Worm (Caenorhabditis elegans) whole organism, L4 larva: Measurements from ENCODE around the gene C40H5.2.

Source experiments
- aha-1 ChIP-seq: fragments of 150-350 bp; peaks from one replicate; lab custom pipeline; 2014; ENCODE audit warnings: missing biosample characterization, missing genetic modification characterization
- ceh-44 ChIP-seq: fragments of 200-800 bp; sonication (Bioruptor generic); IDR thresholded peaks from 2 replicates; pipeline ENCODE4 v1.3.6; 2022; ENCODE audit warnings: missing genetic modification reagents, missing genetic modification characterization, missing compliant biosample characterization
- ces-1 ChIP-seq: fragments of 150-350 bp; sonication (generic microtip); optimal IDR thresholded peaks from 4 replicates; lab custom pipeline; 2014; ENCODE audit warnings: missing biosample characterization, missing genetic modification reagents, missing genetic modification characterization
- daf-16 ChIP-seq, 3 experiments: sonication (generic microtip); optimal IDR thresholded peaks; 2 replicates each; lab custom pipeline; 2016 to 2017; ENCODE audit warnings: missing genetic modification characterization in 3 of 3, missing genetic modification reagents in 3 of 3, mild to moderate bottlenecking in 2 of 3, missing compliant biosample characterization in 2 of 3, missing biosample characterization in 1 of 3, moderate library complexity in 1 of 3
- dmd-6 ChIP-seq: fragments of 200-800 bp; sonication (Bioruptor generic); IDR thresholded peaks from 2 replicates; pipeline ENCODE4 v1.3.6; 2022; ENCODE audit warnings: missing genetic modification reagents, missing genetic modification characterization, missing compliant biosample characterization
- dve-1 ChIP-seq: sonication (generic microtip); optimal IDR thresholded peaks from 2 replicates; lab custom pipeline; 2017; ENCODE audit warnings: antibody characterized with exemption, mild to moderate bottlenecking, missing genetic modification characterization, missing compliant biosample characterization; ENCODE audit not compliant: insufficient read depth
- egl-27 ChIP-seq: sonication (generic microtip); optimal IDR thresholded peaks from 3 replicates; lab custom pipeline; 2017; ENCODE audit warnings: missing biosample characterization, missing genetic modification reagents, missing genetic modification characterization
- fkh-10 ChIP-seq: fragments of 150-350 bp; optimal IDR thresholded peaks from 2 replicates; lab custom pipeline; 2014; ENCODE audit warnings: missing biosample characterization, missing genetic modification reagents, missing genetic modification characterization
- hlh-11 ChIP-seq: fragments of 200-800 bp; sonication (Bioruptor generic); optimal IDR thresholded peaks from 2 replicates; lab custom pipeline; 2018; ENCODE audit warnings: mild to moderate bottlenecking, missing genetic modification characterization, missing compliant biosample characterization
- hlh-30 ChIP-seq: sonication (generic microtip); optimal IDR thresholded peaks from 2 replicates; lab custom pipeline; 2017; ENCODE audit warnings: antibody characterized with exemption, mild to moderate bottlenecking, missing genetic modification characterization, missing compliant biosample characterization; ENCODE audit not compliant: insufficient read depth
- hmg-1.1 ChIP-seq: fragments of 200-800 bp; sonication (Bioruptor generic); IDR thresholded peaks from 2 replicates; pipeline ENCODE4 v1.3.6; 2022; ENCODE audit warnings: missing genetic modification reagents, missing genetic modification characterization, missing compliant biosample characterization
- jun-1 ChIP-seq: fragments of 150-350 bp; optimal IDR thresholded peaks from 2 replicates; lab custom pipeline; 2014; ENCODE audit warnings: missing biosample characterization, missing genetic modification reagents, missing genetic modification characterization
- madf-5 ChIP-seq, 2 experiments: fragments of 200-800 bp; sonication (Bioruptor generic); IDR thresholded peaks; 2 replicates each; pipeline ENCODE4 v1.3.6; 2022; ENCODE audit warnings: missing compliant biosample characterization in 2 of 2, missing genetic modification characterization in 2 of 2
- mdl-1 ChIP-seq, 2 experiments: fragments of 150-350 bp in 1 of 2; sonication (generic microtip) in 1 of 2; optimal IDR thresholded peaks; 2 replicates each; lab custom pipeline; 2014 to 2017; ENCODE audit warnings: missing biosample characterization in 2 of 2, missing genetic modification characterization in 2 of 2
- mdt-29 ChIP-seq: fragments of 200-800 bp; sonication (Bioruptor generic); IDR thresholded peaks from 2 replicates; pipeline ENCODE4 v1.3.6; 2022; ENCODE audit warnings: missing genetic modification reagents, missing genetic modification characterization, missing compliant biosample characterization
- mxl-3 ChIP-seq: fragments of 200-800 bp; sonication (Bioruptor generic); optimal IDR thresholded peaks from 2 replicates; lab custom pipeline; 2018; ENCODE audit warnings: mild to moderate bottlenecking, missing genetic modification characterization, missing compliant biosample characterization
- nhr-10 ChIP-seq: fragments of 150-350 bp; optimal IDR thresholded peaks from 2 replicates; lab custom pipeline; 2014; ENCODE audit warnings: missing biosample characterization, missing genetic modification characterization
- nhr-11 ChIP-seq: fragments of 150-350 bp; optimal IDR thresholded peaks from 2 replicates; lab custom pipeline; 2014; ENCODE audit warnings: missing biosample characterization, missing genetic modification characterization
- nhr-28 ChIP-seq: fragments of 150-350 bp; optimal IDR thresholded peaks from 2 replicates; lab custom pipeline; 2014; ENCODE audit warnings: missing biosample characterization, missing genetic modification characterization
- nhr-41 ChIP-seq: fragments of 200-800 bp; sonication (Bioruptor generic); IDR thresholded peaks from 2 replicates; pipeline ENCODE4 v1.3.6; 2022; ENCODE audit warnings: missing genetic modification reagents, missing genetic modification characterization, missing compliant biosample characterization
- nhr-48 ChIP-seq: sonication (generic microtip); optimal IDR thresholded peaks from 2 replicates; lab custom pipeline; 2016; ENCODE audit warnings: mild to moderate bottlenecking, missing genetic modification characterization, missing compliant biosample characterization
- nhr-77 ChIP-seq: fragments of 150-350 bp; optimal IDR thresholded peaks from 2 replicates; lab custom pipeline; 2014; ENCODE audit warnings: missing biosample characterization, missing genetic modification characterization
- pha-4 ChIP-seq, 2 experiments: fragments of 150-350 bp in 1 of 2; fragments of 200-800 bp in 1 of 2; sonication (Bioruptor generic) in 1 of 2; IDR thresholded peaks in 1 of 2; optimal IDR thresholded peaks in 1 of 2; 2 replicates each; pipeline versions ENCODE4 v1.3.6 to Lab custom; 2014 to 2022; ENCODE audit warnings: missing genetic modification characterization in 2 of 2, missing genetic modification reagents in 2 of 2, missing biosample characterization in 1 of 2, missing compliant biosample characterization in 1 of 2
- php-3 ChIP-seq: fragments of 200-800 bp; sonication (Bioruptor generic); IDR thresholded peaks from 2 replicates; pipeline ENCODE4 v1.3.6; 2022; ENCODE audit warnings: missing genetic modification reagents, missing genetic modification characterization, missing compliant biosample characterization
- pqm-1 ChIP-seq: sonication (generic microtip); optimal IDR thresholded peaks from 2 replicates; lab custom pipeline; 2017; ENCODE audit warnings: missing biosample characterization, missing genetic modification characterization
- sdz-12 ChIP-seq: fragments of 200-800 bp; sonication (Bioruptor generic); optimal IDR thresholded peaks from 2 replicates; lab custom pipeline; 2018; ENCODE audit warnings: mild to moderate bottlenecking, missing genetic modification characterization, missing compliant biosample characterization
- set-16 ChIP-seq: fragments of 200-800 bp; sonication (Bioruptor generic); IDR thresholded peaks from 2 replicates; pipeline ENCODE4 v1.3.6; 2022; ENCODE audit warnings: missing genetic modification reagents, missing genetic modification characterization, missing compliant biosample characterization
- tra-1 ChIP-seq: fragments of 200-800 bp; sonication (Bioruptor generic); IDR thresholded peaks from 2 replicates; pipeline ENCODE4 v1.3.6; 2022; ENCODE audit warnings: missing genetic modification reagents, missing genetic modification characterization, missing compliant biosample characterization
- unc-62 ChIP-seq, 3 experiments: fragments of 150-350 bp in 1 of 3; sonication (generic microtip); optimal IDR thresholded peaks in 2 of 3; peaks in 1 of 3; 1 replicate in 1 of 3; 2 replicates in 2 of 3; lab custom pipeline; 2014 to 2017; ENCODE audit warnings: missing biosample characterization in 3 of 3, missing genetic modification characterization in 3 of 3, missing genetic modification reagents in 3 of 3, missing genotype in 1 of 3

C40H5.2 gene

ce11 chrX:11710229-11710628 lies 35.6 kb upstream of the C40H5.2 start, which contains the start of gene C44C10.11:
TSS of gene C44C10.11 (minus strand) at chrX:11710343.
- peak; percentile 81 for TF ChIP-seq hlh-11 (tag; lab: Kevin White, UChicago)
- no peak for TF ChIP-seq php-3
- TF ChIP-seq pqm-1 (tag; lab: Kevin White, UChicago), result peak; percentile 69
- 0 out of 2 replicates have a peak, but pooled peaks have one; percentile 46 for TF ChIP-seq nhr-41 (GFP tag; lab: Robert Waterston, UW)
- peak; percentile 73 for TF ChIP-seq nhr-48 (tag; lab: Kevin White, UChicago)
- TF ChIP-seq nhr-28, result peak; percentile 87
- TF ChIP-seq ceh-44 (GFP tag; lab: Robert Waterston, UW), result no peak
- peak; percentile 75 for TF ChIP-seq dve-1 (tag; lab: Kevin White, UChicago)
- TF ChIP-seq unc-62 (GFP tag; optimal IDR thresholded peaks at IDR 0.05 in 1 of 2; lab: Kevin White, UChicago), result peak in 1 of 2 experiments; percentile 60
- no peak for TF ChIP-seq unc-62 (tag; optimal IDR thresholded peaks at IDR 0.05; lab: Kevin White, UChicago)
- TF ChIP-seq ces-1 (GFP tag; lab: Kevin White, UChicago), result no peak
- no peak for TF ChIP-seq mdt-29 (GFP tag; lab: Robert Waterston, UW)
- TF ChIP-seq daf-16 (GFP tag; optimal IDR thresholded peaks at IDR 0.05; lab: Kevin White, UChicago), result no peak
- peak; percentile 46 for TF ChIP-seq daf-16 (tag; optimal IDR thresholded peaks at IDR 0.05; lab: Kevin White, UChicago)
- TF ChIP-seq aha-1 (tag; lab: Kevin White, UChicago), result peak; percentile 89
- peak; percentile 18 for TF ChIP-seq jun-1 (tag; lab: Kevin White, UChicago)
- TF ChIP-seq mxl-3, result peak; percentile 95
- peak; percentile 96 for TF ChIP-seq dmd-6 (GFP tag; lab: Robert Waterston, UW)
- peak; percentile 29 for TF ChIP-seq nhr-77 (tag; lab: Kevin White, UChicago)
- TF ChIP-seq fkh-10, result no peak
- TF ChIP-seq hlh-30 (tag; lab: Kevin White, UChicago), result peak; percentile 77
- peak; percentile 8 for TF ChIP-seq nhr-10 (tag; lab: Kevin White, UChicago)
- TF ChIP-seq mdl-1 (tag; optimal IDR thresholded peaks at IDR 0.05; lab: Kevin White, UChicago), result peak in 1 of 2 experiments; percentile 87
- 0 out of 2 replicates have a peak, but pooled peaks have one; percentile 22 for TF ChIP-seq hmg-1.1
- TF ChIP-seq tra-1 (GFP tag; lab: Robert Waterston, UW), result peak; percentile 60; the same call in 1 of the 2 replicates

ce11 chrX:11711437-11712080 lies 34.3 kb upstream of the C40H5.2 start:
- 0 out of 4 replicates have a peak, but pooled peaks of 1 of the 2 experiments have one; percentile 23 for TF ChIP-seq madf-5 (GFP tag; IDR thresholded peaks at IDR 0.05; lab: Robert Waterston, UW)
- TF ChIP-seq aha-1 (tag; lab: Kevin White, UChicago), result peak; percentile 58
- no peak for TF ChIP-seq sdz-12
- TF ChIP-seq set-16 (GFP tag; lab: Robert Waterston, UW), result peak; percentile 98

ce11 chrX:11712230-11712853 lies 33.5 kb upstream of the C40H5.2 start, which contains the start of gene col-180:
TSS of gene col-180 (minus strand) at chrX:11712280.
- TF ChIP-seq egl-27 (tag; lab: Kevin White, UChicago), result no peak
- peak; percentile 18 for TF ChIP-seq mxl-3
- TF ChIP-seq unc-62 (GFP tag; optimal IDR thresholded peaks at IDR 0.05 in 1 of 2; lab: Kevin White, UChicago), result peak in 1 of 2 experiments; percentile 93
- no peak for TF ChIP-seq unc-62 (tag; optimal IDR thresholded peaks at IDR 0.05; lab: Kevin White, UChicago)
- peak; percentile 87 for TF ChIP-seq aha-1 (tag; lab: Kevin White, UChicago)

ce11 chrX:11716463-11716960 lies 29.4 kb upstream of the C40H5.2 start, which contains the start of gene C44C10.9:
TSS of gene C44C10.9 (minus strand) at chrX:11716513.
- TF ChIP-seq mxl-3 (peak; percentile 5), dve-1 (tag; lab: Kevin White, UChicago) (peak; percentile 28), pha-4 (GFP tag; IDR thresholded peaks at IDR 0.05; lab: Robert Waterston, UW) (no peak), pha-4 (tag; optimal IDR thresholded peaks at IDR 0.05; lab: Kevin White, UChicago) (no peak), nhr-11 (tag; lab: Kevin White, UChicago) (no peak)
